Worm (Caenorhabditis elegans) whole organism, young adult: ENCODE data around the gene C16A11.5.

Experiments
- B0035.1 ChIP-seq: sonication (generic microtip); optimal IDR thresholded peaks from 2 replicates; lab custom pipeline; 2016; ENCODE audit warnings: missing genetic modification characterization, mild to moderate bottlenecking, missing compliant biosample characterization, missing genotype, missing genetic modification reagents
- C17E4.6 ChIP-seq: fragments of 200-800 bp; sonication (Bioruptor generic); IDR thresholded peaks from 2 replicates; pipeline ENCODE4 v1.3.6; 2022; ENCODE audit warnings: missing genetic modification reagents, missing genetic modification characterization, missing compliant biosample characterization
- F10E7.11 ChIP-seq: sonication (generic microtip); optimal IDR thresholded peaks from 2 replicates; lab custom pipeline; 2017; ENCODE audit warnings: mild to moderate bottlenecking, missing genetic modification characterization, moderate library complexity, missing compliant biosample characterization
- F22D6.2 ChIP-seq: sonication (generic microtip); optimal IDR thresholded peaks from 2 replicates; lab custom pipeline; 2016; ENCODE audit warnings: mild to moderate bottlenecking, missing genetic modification characterization, missing compliant biosample characterization
- F33H1.4 ChIP-seq: fragments of 200-800 bp; sonication (Bioruptor generic); IDR thresholded peaks from 2 replicates; pipeline ENCODE4 v1.3.6; 2022; ENCODE audit warnings: missing genetic modification reagents, missing genetic modification characterization, missing compliant biosample characterization
- F52B5.7 ChIP-seq: sonication (generic microtip); optimal IDR thresholded peaks from 2 replicates; lab custom pipeline; 2016; ENCODE audit warnings: mild to moderate bottlenecking, missing genetic modification characterization, missing compliant biosample characterization
- F57C9.4 ChIP-seq: sonication (generic microtip); optimal IDR thresholded peaks from 2 replicates; lab custom pipeline; 2017; ENCODE audit warnings: mild to moderate bottlenecking, missing genetic modification characterization, missing compliant biosample characterization
- Y56A3A.18 ChIP-seq: fragments of 200-800 bp; sonication (Bioruptor generic); IDR thresholded peaks from 2 replicates; pipeline ENCODE4 v1.3.6; 2022; ENCODE audit warnings: missing genetic modification reagents, missing genetic modification characterization, missing compliant biosample characterization
- ama-1 ChIP-seq, 3 experiments: fragments of 150-350 bp in 1 of 3; sonication (generic microtip) in 2 of 3; optimal IDR thresholded peaks; 2 replicates each; lab custom pipeline; 2014 to 2018; ENCODE audit warnings: missing biosample characterization in 2 of 3, missing genetic modification characterization in 2 of 3, missing genetic modification reagents in 2 of 3
- attf-5 ChIP-seq: fragments of 200-800 bp; sonication (Bioruptor generic); optimal IDR thresholded peaks from 2 replicates; lab custom pipeline; 2018; ENCODE audit warnings: mild to moderate bottlenecking, missing genetic modification characterization, missing compliant biosample characterization
- attf-6 ChIP-seq: fragments of 200-800 bp; sonication (Bioruptor generic); IDR thresholded peaks from 2 replicates; pipeline ENCODE4 v1.3.6; 2022; ENCODE audit warnings: missing genetic modification reagents, missing genetic modification characterization, missing compliant biosample characterization
- bed-2 ChIP-seq: fragments of 200-800 bp; sonication (Bioruptor generic); IDR thresholded peaks from 2 replicates; pipeline ENCODE4 v1.3.6; 2022; ENCODE audit warnings: missing genetic modification reagents, missing genetic modification characterization, missing compliant biosample characterization
- chd-7 ChIP-seq: sonication (generic microtip); optimal IDR thresholded peaks from 2 replicates; lab custom pipeline; 2016; ENCODE audit warnings: mild to moderate bottlenecking, missing genetic modification characterization, moderate library complexity, missing compliant biosample characterization
- ekl-4 ChIP-seq: fragments of 200-800 bp; sonication (Bioruptor generic); IDR thresholded peaks from 2 replicates; pipeline ENCODE4 v1.3.6; 2022; ENCODE audit warnings: missing genetic modification reagents, missing genetic modification characterization, missing compliant biosample characterization
- him-1 ChIP-seq: sonication (generic microtip); optimal IDR thresholded peaks from 2 replicates; lab custom pipeline; 2016; ENCODE audit warnings: missing genotype, missing genetic modification reagents, missing genetic modification characterization, missing compliant biosample characterization
- hlh-26 ChIP-seq: fragments of 200-800 bp; sonication (Bioruptor generic); conservative IDR thresholded peaks from 2 replicates; pipeline ENCODE4 v1.3.6; 2022; ENCODE audit warnings: missing genetic modification reagents, missing genetic modification characterization, missing compliant biosample characterization
- hmg-1.2 ChIP-seq: fragments of 200-800 bp; sonication (Bioruptor generic); IDR thresholded peaks from 2 replicates; pipeline ENCODE4 v1.3.6; 2022; ENCODE audit warnings: missing genetic modification reagents, missing genetic modification characterization, missing compliant biosample characterization
- lag-1 ChIP-seq: fragments of 200-800 bp; sonication (Bioruptor generic); IDR thresholded peaks from 2 replicates; pipeline ENCODE4 v1.3.6; 2022; ENCODE audit warnings: missing genetic modification reagents, missing genetic modification characterization, missing compliant biosample characterization
- lin-54 ChIP-seq: fragments of 200-800 bp; sonication (Bioruptor generic); optimal IDR thresholded peaks from 2 replicates; lab custom pipeline; 2018; ENCODE audit warnings: mild to moderate bottlenecking, missing genetic modification characterization, missing compliant biosample characterization
- lsl-1 ChIP-seq: fragments of 200-800 bp; sonication (Bioruptor generic); optimal IDR thresholded peaks from 2 replicates; lab custom pipeline; 2018; ENCODE audit warnings: mild to moderate bottlenecking, missing genetic modification characterization, moderate library complexity, missing compliant biosample characterization
- madf-8 ChIP-seq: fragments of 200-800 bp; sonication (Bioruptor generic); conservative IDR thresholded peaks from 2 replicates; pipeline ENCODE4 v1.3.6; 2022; ENCODE audit warnings: missing genetic modification reagents, missing genetic modification characterization, missing compliant biosample characterization
- mcd-1 ChIP-seq: fragments of 200-800 bp; sonication (Bioruptor generic); IDR thresholded peaks from 2 replicates; pipeline ENCODE4 v1.3.6; 2022; ENCODE audit warnings: missing genetic modification reagents, missing genetic modification characterization, missing compliant biosample characterization
- mxl-1 ChIP-seq: sonication (generic microtip); optimal IDR thresholded peaks from 2 replicates; lab custom pipeline; 2016; ENCODE audit warnings: missing genetic modification characterization, missing compliant biosample characterization
- nfya-2 ChIP-seq: fragments of 200-800 bp; sonication (Bioruptor generic); IDR thresholded peaks from 2 replicates; pipeline ENCODE4 v1.3.6; 2022; ENCODE audit warnings: missing genetic modification reagents, missing genetic modification characterization, missing compliant biosample characterization
- nhr-120 ChIP-seq: fragments of 200-800 bp; sonication (Bioruptor generic); IDR thresholded peaks from 2 replicates; pipeline ENCODE4 v1.3.6; 2022; ENCODE audit warnings: missing genetic modification characterization, missing compliant biosample characterization
- nhr-27 ChIP-seq: fragments of 200-800 bp; sonication (Bioruptor generic); optimal IDR thresholded peaks from 2 replicates; lab custom pipeline; 2018; ENCODE audit warnings: mild to moderate bottlenecking, missing genetic modification characterization, moderate library complexity, missing compliant biosample characterization
- pbrm-1 ChIP-seq: fragments of 200-800 bp; sonication (Bioruptor generic); IDR thresholded peaks from 2 replicates; pipeline ENCODE4 v1.3.6; 2022; ENCODE audit warnings: missing genetic modification reagents, missing genetic modification characterization, missing compliant biosample characterization
- rcor-1 ChIP-seq: fragments of 200-800 bp; sonication (Bioruptor generic); IDR thresholded peaks from 2 replicates; pipeline ENCODE4 v1.3.6; 2022; ENCODE audit warnings: missing genetic modification reagents, missing genetic modification characterization, missing compliant biosample characterization
- rec-8 ChIP-seq, 2 experiments: sonication (generic microtip); optimal IDR thresholded peaks; 2 replicates each; lab custom pipeline; 2016; ENCODE audit warnings: mild to moderate bottlenecking in 2 of 2, missing genetic modification characterization in 2 of 2, missing genetic modification reagents in 2 of 2, missing genotype in 2 of 2, missing biosample characterization in 1 of 2, missing compliant biosample characterization in 1 of 2, moderate library complexity in 1 of 2
- rpc-1 ChIP-seq, 2 experiments: fragments of 150-350 bp in 1 of 2; sonication (generic microtip) in 1 of 2; optimal IDR thresholded peaks; 2 replicates each; lab custom pipeline; 2014 to 2018; ENCODE audit warnings: missing biosample characterization in 1 of 2, missing genetic modification characterization in 1 of 2, missing genetic modification reagents in 1 of 2, missing genotype in 1 of 2
- snpc-1.1 ChIP-seq: sonication (generic microtip); optimal IDR thresholded peaks from 2 replicates; lab custom pipeline; 2017; ENCODE audit warnings: missing genetic modification characterization, mild to moderate bottlenecking, missing compliant biosample characterization, antibody characterized with exemption, moderate library complexity, missing genotype, missing genetic modification reagents; ENCODE audit not compliant: insufficient read depth
- snpc-1.3 ChIP-seq: sonication (generic microtip); optimal IDR thresholded peaks from 2 replicates; lab custom pipeline; 2017; ENCODE audit warnings: missing genetic modification characterization, mild to moderate bottlenecking, missing compliant biosample characterization, antibody characterized with exemption, moderate library complexity, missing genotype, missing genetic modification reagents; ENCODE audit not compliant: insufficient read depth
- snpc-3.4 ChIP-seq: sonication (generic microtip); optimal IDR thresholded peaks from 2 replicates; lab custom pipeline; 2017; ENCODE audit warnings: missing genetic modification characterization, mild to moderate bottlenecking, missing compliant biosample characterization, antibody characterized with exemption, moderate library complexity, missing genotype, missing genetic modification reagents
- snpc-4 ChIP-seq, 5 experiments: fragments of 150-350 bp in 1 of 5; sonication (generic microtip) in 4 of 5; optimal IDR thresholded peaks; 2 replicates each; lab custom pipeline; 2014 to 2018; ENCODE audit warnings: missing genetic modification characterization in 5 of 5, missing biosample characterization in 3 of 5, antibody characterized with exemption in 2 of 5, mild to moderate bottlenecking in 2 of 5, missing compliant biosample characterization in 2 of 5, missing genotype in 2 of 5, moderate library complexity in 2 of 5, missing genetic modification reagents in 1 of 5
- tbp1 ChIP-seq: fragments of 200-800 bp; sonication (Bioruptor generic); optimal IDR thresholded peaks from 2 replicates; lab custom pipeline; 2018; ENCODE audit warnings: mild to moderate bottlenecking, missing genetic modification characterization, missing compliant biosample characterization
- tlf-1 ChIP-seq: fragments of 200-800 bp; sonication (Bioruptor generic); optimal IDR thresholded peaks from 2 replicates; lab custom pipeline; 2018; ENCODE audit warnings: mild to moderate bottlenecking, missing genetic modification characterization, missing compliant biosample characterization

The C16A11.5 gene

DNA sequence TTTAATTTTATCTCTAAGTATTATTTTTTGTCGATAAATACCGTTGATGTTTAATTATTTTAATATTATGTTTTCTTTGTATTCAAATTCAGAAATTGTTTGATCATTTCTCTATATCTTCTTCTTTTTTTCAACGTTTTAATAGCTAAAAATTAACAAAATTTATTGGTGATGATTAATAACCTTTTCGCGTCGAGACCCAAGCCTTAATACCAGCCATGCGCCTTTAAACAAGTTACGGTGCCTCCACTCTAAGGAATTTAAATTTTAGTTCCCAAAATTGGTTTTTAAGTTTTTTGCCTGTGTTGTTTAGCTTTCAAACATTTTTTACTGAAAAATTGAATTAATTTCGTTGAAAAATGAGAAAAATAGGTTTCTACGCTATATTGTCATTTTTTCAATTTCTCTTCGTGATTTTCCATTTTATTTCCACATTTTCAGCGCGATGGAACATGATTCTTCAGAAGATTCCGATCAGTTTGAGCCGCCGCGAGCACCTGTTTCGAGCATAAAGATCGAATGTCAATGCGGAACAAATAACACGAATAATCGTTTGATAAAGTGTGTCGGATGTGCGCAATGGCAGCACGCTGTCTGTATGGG lies 6.1 kb downstream of the C16A11.5 start, which contains the start of gene C16A11.3 (continued):
- TF ChIP-seq madf-8 (GFP tag; lab: Robert Waterston, UW) (peak; percentile 48), mcd-1 (no peak), lsl-1 (peak; percentile 75), nfya-2 (GFP tag; lab: Robert Waterston, UW) (0 out of 2 replicates have a peak, but pooled peaks have one; percentile 74), hmg-1.2 (GFP tag; lab: Robert Waterston, UW) (peak; percentile 32; the same call in 1 of the 2 replicates), F10E7.11 (tag; lab: Kevin White, UChicago) (peak; percentile 41), rec-8 (tag; optimal IDR thresholded peaks at IDR 0.05; lab: Kevin White, UChicago) (no peak), tbp1 (peak; percentile 0), hlh-26 (GFP tag; lab: Robert Waterston, UW) (no peak), nhr-120 (GFP tag; lab: Robert Waterston, UW) (no peak), lin-54 (GFP tag; lab: Kevin White, UChicago) (peak; percentile 12), him-1 (tag; lab: Kevin White, UChicago) (peak; percentile 34), ama-1 (optimal IDR thresholded peaks at IDR 0.05; lab: Kevin White, UChicago) (no peak), ama-1 (GFP tag; optimal IDR thresholded peaks at IDR 0.05; lab: Kevin White, UChicago) (peak in 1 of 2 experiments; percentile 86), C17E4.6 (GFP tag; lab: Robert Waterston, UW) (no peak), attf-5 (GFP tag; lab: Kevin White, UChicago) (no peak), snpc-1.3 (tag; lab: Kevin White, UChicago) (peak; percentile 64), nhr-27 (no peak), mxl-1 (tag; lab: Kevin White, UChicago) (no peak), rpc-1 (optimal IDR thresholded peaks at IDR 0.05; lab: Kevin White, UChicago) (no peak), rpc-1 (tag; optimal IDR thresholded peaks at IDR 0.05; lab: Kevin White, UChicago) (no peak), chd-7 (tag; lab: Kevin White, UChicago) (no peak), snpc-3.4 (peak; percentile 65), Y56A3A.18 (GFP tag; lab: Robert Waterston, UW) (peak; percentile 76; the same call in 1 of the 2 replicates), bed-2 (GFP tag; lab: Robert Waterston, UW) (no peak), pbrm-1 (GFP tag; lab: Robert Waterston, UW) (no peak; the same call in 1 of the 2 replicates), rcor-1 (GFP tag; lab: Robert Waterston, UW) (no peak), ekl-4 (GFP tag; lab: Robert Waterston, UW) (peak; percentile 72), snpc-1.1 (tag; lab: Kevin White, UChicago) (peak; percentile 49), snpc-4 (GFP tag; optimal IDR thresholded peaks at IDR 0.05; lab: Kevin White, UChicago) (peak; percentile 35), snpc-4 (tag; optimal IDR thresholded peaks at IDR 0.05; lab: Kevin White, UChicago) (peak in 2 of 4 experiments; percentile 3 to 42), lag-1 (no peak), F33H1.4 (GFP tag; lab: Robert Waterston, UW) (peak; percentile 74), F57C9.4 (tag; lab: Kevin White, UChicago) (no peak), tlf-1 (GFP tag; lab: Kevin White, UChicago) (peak; percentile 58), F22D6.2 (tag; lab: Kevin White, UChicago) (no peak), F52B5.7 (tag; lab: Kevin White, UChicago) (no peak), B0035.1 (no peak), attf-6 (peak; percentile 70; the same call in 1 of the 2 replicates)
